Worm (Caenorhabditis elegans): ENCODE measurements around the gene R11H6.2.

DNA sequence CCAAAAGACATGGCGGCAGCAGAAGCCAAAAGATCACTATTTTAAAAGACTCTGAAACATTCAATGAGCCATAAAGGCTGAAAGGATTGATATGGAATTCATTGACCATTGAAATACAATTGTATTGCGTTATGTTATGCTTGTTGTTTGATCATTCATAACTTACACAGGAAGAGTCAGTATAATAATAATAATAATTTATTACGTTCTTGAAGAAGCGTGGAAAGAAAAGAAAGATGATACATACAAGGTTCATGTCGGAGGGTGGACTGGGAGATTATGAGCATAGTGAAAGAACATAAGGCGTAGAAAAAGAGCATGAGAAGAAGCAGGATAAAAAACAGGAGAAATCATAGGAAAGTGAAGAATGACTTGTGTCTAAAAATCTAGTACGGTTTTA is 42.3 kb downstream of the R11H6.2 start, which contains the start of gene F43D2.7:
- TF ChIP-seq ama-1 (optimal IDR thresholded peaks at IDR 0.05) (no peak), daf-16 (GFP tag; optimal IDR thresholded peaks at IDR 0.05) (no peak), daf-16 (tag; optimal IDR thresholded peaks at IDR 0.05) (no peak)

Measured in whole organism, L4 larva.